Fruit fly (Drosophila melanogaster) whole organism, embryonic: Measurements from ENCODE around the gene mbm.
A peak's percentile ranks its signal among the peaks of the same experiment; 100 is the strongest.

Experiments
- BEAF-32 ChIP-seq: fragments of 200-800 bp; sonication (Bioruptor generic); optimal IDR thresholded peaks from 3 replicates; lab custom pipeline; 2017; ENCODE audit warnings: missing biosample characterization, missing genetic modification characterization, mild to moderate bottlenecking, moderate library complexity, missing genetic modification reagents
- CG11093 ChIP-seq: fragments of 200-800 bp; sonication (Bioruptor generic); IDR thresholded peaks from 3 replicates; pipeline ENCODE4 v1.3.6; 2022; ENCODE audit warnings: missing biosample characterization, missing genetic modification characterization
- CG12104 ChIP-seq: fragments of 200-800 bp; sonication (Bioruptor generic); optimal IDR thresholded peaks from 3 replicates; lab custom pipeline; 2016; ENCODE audit warnings: missing biosample characterization, missing genetic modification characterization
- CG12659 ChIP-seq: fragments of 200-800 bp; sonication (Bioruptor generic); optimal IDR thresholded peaks from 3 replicates; lab custom pipeline; 2017; ENCODE audit warnings: mild to moderate bottlenecking, missing biosample characterization, missing genetic modification reagents, missing genetic modification characterization
- CG13287 ChIP-seq: fragments of 200-800 bp; sonication (Bioruptor generic); IDR thresholded peaks from 2 replicates; pipeline ENCODE4 v1.3.6; 2022; ENCODE audit warnings: missing biosample characterization, missing genetic modification characterization; ENCODE audit not compliant: partially characterized antibody
- CG15514 ChIP-seq: fragments of 200-800 bp; sonication (Bioruptor generic); optimal IDR thresholded peaks from 3 replicates; lab custom pipeline; 2017; ENCODE audit warnings: missing biosample characterization, missing genetic modification characterization, mild to moderate bottlenecking, moderate library complexity, missing genetic modification reagents
- CG17328 ChIP-seq: fragments of 200-800 bp; sonication (Bioruptor generic); IDR thresholded peaks from 2 replicates; pipeline ENCODE4 v1.3.6; 2022; ENCODE audit warnings: missing biosample characterization, missing genetic modification characterization
- CG17359 ChIP-seq: fragments of 200-800 bp; sonication (Bioruptor generic); optimal IDR thresholded peaks from 3 replicates; lab custom pipeline; 2018; ENCODE audit warnings: missing biosample characterization, mild to moderate bottlenecking, missing genetic modification characterization, moderate library complexity
- CG17912 ChIP-seq: fragments of 200-800 bp; sonication (Bioruptor generic); optimal IDR thresholded peaks from 2 replicates; lab custom pipeline; 2018; ENCODE audit warnings: missing biosample characterization, mild to moderate bottlenecking, missing genetic modification characterization
- CG18011 ChIP-seq: fragments of 200-800 bp; sonication (Bioruptor generic); optimal IDR thresholded peaks from 2 replicates; lab custom pipeline; 2017; ENCODE audit warnings: missing biosample characterization, missing genetic modification characterization, mild to moderate bottlenecking, moderate library complexity, missing genotype
- CG2129 ChIP-seq: fragments of 200-800 bp; sonication (Bioruptor generic); IDR thresholded peaks from 2 replicates; pipeline ENCODE4 v1.3.6; 2022; ENCODE audit warnings: missing biosample characterization, missing genetic modification characterization; ENCODE audit not compliant: partially characterized antibody
- CG2889 ChIP-seq: fragments of 200-800 bp; sonication (Bioruptor generic); IDR thresholded peaks from 3 replicates; pipeline ENCODE4 v1.3.6; 2022; ENCODE audit warnings: missing biosample characterization, missing genetic modification characterization
- CG32772 ChIP-seq: fragments of 200-800 bp; sonication (Bioruptor generic); IDR thresholded peaks from 2 replicates; pipeline ENCODE4 v1.3.6; 2022; ENCODE audit warnings: missing biosample characterization, missing genetic modification characterization
- CG9797 ChIP-seq: fragments of 200-800 bp; sonication (Bioruptor generic); optimal IDR thresholded peaks from 3 replicates; lab custom pipeline; 2018; ENCODE audit warnings: missing biosample characterization, mild to moderate bottlenecking, missing genetic modification characterization
- Deaf1 ChIP-seq: fragments of 200-800 bp; optimal IDR thresholded peaks from 3 replicates; lab custom pipeline; 2019; ENCODE audit warnings: missing biosample characterization, mild to moderate bottlenecking, missing genetic modification characterization, moderate library complexity
- Dfd ChIP-seq, 2 experiments: fragments of >200 bp; optimal IDR thresholded peaks; 2 replicates each; lab custom pipeline; 2017; ENCODE audit warnings: missing biosample characterization in 2 of 2, missing genetic modification characterization in 2 of 2
- E2f1 ChIP-seq: fragments of 200-800 bp; sonication (Bioruptor generic); IDR thresholded peaks from 2 replicates; pipeline ENCODE4 v1.3.6; 2022; ENCODE audit warnings: missing biosample characterization, missing genetic modification characterization
- Ets97D ChIP-seq: fragments of 200-800 bp; sonication (Bioruptor generic); optimal IDR thresholded peaks from 3 replicates; lab custom pipeline; 2016; ENCODE audit warnings: missing biosample characterization, missing genetic modification characterization
- GATAe ChIP-seq: fragments of 200-800 bp; sonication (Bioruptor generic); conservative IDR thresholded peaks from 2 replicates; pipeline ENCODE4 v1.3.6; 2022; ENCODE audit warnings: missing biosample characterization, missing genetic modification characterization
- H15 ChIP-seq: fragments of 200-800 bp; sonication (Bioruptor generic); IDR thresholded peaks from 3 replicates; pipeline ENCODE4 v1.3.6; 2022; ENCODE audit warnings: missing biosample characterization, missing genetic modification characterization
- Hey ChIP-seq: fragments of 200-800 bp; sonication (Bioruptor generic); optimal IDR thresholded peaks from 3 replicates; lab custom pipeline; 2018; ENCODE audit warnings: missing biosample characterization, mild to moderate bottlenecking, missing genetic modification characterization
- Hmx ChIP-seq: fragments of 200-800 bp; sonication (Bioruptor generic); optimal IDR thresholded peaks from 2 replicates; lab custom pipeline; 2016; ENCODE audit warnings: missing biosample characterization, missing genetic modification characterization
- Lhr ChIP-seq: fragments of 200-800 bp; sonication (Bioruptor generic); optimal IDR thresholded peaks from 3 replicates; lab custom pipeline; 2017; ENCODE audit warnings: mild to moderate bottlenecking, missing biosample characterization, missing genetic modification reagents, missing genetic modification characterization
- Opbp ChIP-seq: fragments of 200-800 bp; sonication (Bioruptor generic); IDR thresholded peaks from 3 replicates; pipeline ENCODE4 v1.3.6; 2022; ENCODE audit warnings: missing biosample characterization, missing genetic modification characterization; ENCODE audit not compliant: partially characterized antibody
- Poxn ChIP-seq: fragments of 200-800 bp; sonication (Bioruptor generic); IDR thresholded peaks from 2 replicates; pipeline ENCODE4 v1.3.6; 2022; ENCODE audit warnings: missing biosample characterization, missing genetic modification characterization
- Scr ChIP-seq: fragments of 200-800 bp; sonication (Bioruptor generic); IDR thresholded peaks from 2 replicates; pipeline ENCODE4 v1.3.6; 2022; ENCODE audit warnings: missing biosample characterization, missing genetic modification characterization; ENCODE audit not compliant: partially characterized antibody
- Sin3A ChIP-seq: fragments of >200 bp; optimal IDR thresholded peaks from 2 replicates; lab custom pipeline; 2018
- Sox102F ChIP-seq: fragments of 200-800 bp; sonication (Bioruptor generic); optimal IDR thresholded peaks from 2 replicates; lab custom pipeline; 2018; ENCODE audit warnings: missing biosample characterization, mild to moderate bottlenecking, missing genetic modification characterization, moderate library complexity
- Sry-δ ChIP-seq: fragments of 200-800 bp; sonication (Bioruptor generic); optimal IDR thresholded peaks from 2 replicates; lab custom pipeline; 2016; ENCODE audit warnings: missing biosample characterization, missing genetic modification characterization
- Usf ChIP-seq: fragments of 200-800 bp; sonication (Bioruptor generic); optimal IDR thresholded peaks from 2 replicates; lab custom pipeline; 2017; ENCODE audit warnings: missing genotype, missing biosample characterization, missing genetic modification characterization
- YL-1 ChIP-seq: fragments of 200-800 bp; sonication (Bioruptor generic); optimal IDR thresholded peaks from 3 replicates; lab custom pipeline; 2017; ENCODE audit warnings: missing biosample characterization, mild to moderate bottlenecking, missing genetic modification characterization
- bbx ChIP-seq: fragments of 200-800 bp; sonication (Bioruptor generic); IDR thresholded peaks from 2 replicates; pipeline ENCODE4 v1.3.6; 2022; ENCODE audit warnings: missing biosample characterization, missing genetic modification characterization; ENCODE audit not compliant: partially characterized antibody
- bigmax ChIP-seq: fragments of 200-800 bp; sonication (Bioruptor generic); optimal IDR thresholded peaks from 2 replicates; lab custom pipeline; 2018; ENCODE audit warnings: missing biosample characterization, mild to moderate bottlenecking, missing genetic modification characterization
- dm ChIP-seq: fragments of 200-800 bp; sonication (Bioruptor generic); optimal IDR thresholded peaks from 3 replicates; lab custom pipeline; 2016; ENCODE audit warnings: missing biosample characterization, missing genetic modification characterization
- ewg ChIP-seq: fragments of 200-800 bp; sonication (Bioruptor generic); optimal IDR thresholded peaks from 3 replicates; lab custom pipeline; 2017; ENCODE audit warnings: mild to moderate bottlenecking, missing biosample characterization, missing genetic modification reagents, missing genetic modification characterization
- gfzf ChIP-seq: fragments of 200-800 bp; sonication (Bioruptor generic); optimal IDR thresholded peaks from 2 replicates; lab custom pipeline; 2016; ENCODE audit warnings: missing biosample characterization, mild to moderate bottlenecking, missing genetic modification characterization, moderate library complexity
- hb ChIP-seq: fragments of 200-800 bp; sonication (Bioruptor generic); IDR thresholded peaks from 3 replicates; pipeline ENCODE4 v1.3.6; 2022; ENCODE audit warnings: missing biosample characterization, missing genetic modification characterization; ENCODE audit not compliant: partially characterized antibody
- hbn ChIP-seq: fragments of 200-800 bp; sonication (Bioruptor generic); IDR thresholded peaks from 2 replicates; pipeline ENCODE4 v1.3.6; 2022; ENCODE audit warnings: missing biosample characterization, missing genetic modification characterization; ENCODE audit not compliant: partially characterized antibody
- lola ChIP-seq, 3 experiments: fragments of >200 bp in 2 of 3; fragments of 200-800 bp in 1 of 3; sonication (Bioruptor generic) in 1 of 3; optimal IDR thresholded peaks; 2 replicates each; lab custom pipeline; 2017 to 2019; ENCODE audit warnings: missing biosample characterization in 3 of 3, missing genetic modification characterization in 3 of 3, mild to moderate bottlenecking in 1 of 3, moderate library complexity in 1 of 3
- p53 ChIP-seq: fragments of 200-800 bp; sonication (Bioruptor generic); optimal IDR thresholded peaks from 2 replicates; lab custom pipeline; 2016; ENCODE audit warnings: missing biosample characterization, missing genetic modification characterization
- pfk ChIP-seq: fragments of 200-800 bp; sonication (Bioruptor generic); optimal IDR thresholded peaks from 2 replicates; lab custom pipeline; 2018; ENCODE audit warnings: missing biosample characterization, mild to moderate bottlenecking, missing genetic modification characterization, moderate library complexity
- pros ChIP-seq: fragments of 200-800 bp; sonication (Bioruptor generic); optimal IDR thresholded peaks from 3 replicates; lab custom pipeline; 2019; ENCODE audit warnings: missing biosample characterization, mild to moderate bottlenecking, missing genetic modification characterization, moderate library complexity
- stwl ChIP-seq: fragments of 200-800 bp; sonication (Bioruptor generic); optimal IDR thresholded peaks from 3 replicates; lab custom pipeline; 2018; ENCODE audit warnings: missing biosample characterization, mild to moderate bottlenecking, missing genetic modification characterization, moderate library complexity
- tap ChIP-seq: fragments of 200-800 bp; optimal IDR thresholded peaks from 3 replicates; lab custom pipeline; 2019; ENCODE audit warnings: missing biosample characterization, mild to moderate bottlenecking, missing genetic modification characterization, moderate library complexity
- trem ChIP-seq: fragments of 200-800 bp; optimal IDR thresholded peaks from 3 replicates; lab custom pipeline; 2019; ENCODE audit warnings: missing biosample characterization, mild to moderate bottlenecking, missing genetic modification characterization, moderate library complexity
- ttk ChIP-seq: fragments of 200-800 bp; sonication (Bioruptor generic); IDR thresholded peaks from 2 replicates; pipeline ENCODE4 v2.1.2; 2022; ENCODE audit warnings: missing biosample characterization, missing genetic modification characterization
- wor ChIP-seq: fragments of 200-800 bp; sonication (Bioruptor generic); IDR thresholded peaks from 2 replicates; pipeline ENCODE4 v1.3.6; 2022; ENCODE audit warnings: missing biosample characterization, missing genetic modification characterization
- yki ChIP-seq: fragments of >200 bp; optimal IDR thresholded peaks from 3 replicates; lab custom pipeline; 2018

Gene mbm

DNA sequence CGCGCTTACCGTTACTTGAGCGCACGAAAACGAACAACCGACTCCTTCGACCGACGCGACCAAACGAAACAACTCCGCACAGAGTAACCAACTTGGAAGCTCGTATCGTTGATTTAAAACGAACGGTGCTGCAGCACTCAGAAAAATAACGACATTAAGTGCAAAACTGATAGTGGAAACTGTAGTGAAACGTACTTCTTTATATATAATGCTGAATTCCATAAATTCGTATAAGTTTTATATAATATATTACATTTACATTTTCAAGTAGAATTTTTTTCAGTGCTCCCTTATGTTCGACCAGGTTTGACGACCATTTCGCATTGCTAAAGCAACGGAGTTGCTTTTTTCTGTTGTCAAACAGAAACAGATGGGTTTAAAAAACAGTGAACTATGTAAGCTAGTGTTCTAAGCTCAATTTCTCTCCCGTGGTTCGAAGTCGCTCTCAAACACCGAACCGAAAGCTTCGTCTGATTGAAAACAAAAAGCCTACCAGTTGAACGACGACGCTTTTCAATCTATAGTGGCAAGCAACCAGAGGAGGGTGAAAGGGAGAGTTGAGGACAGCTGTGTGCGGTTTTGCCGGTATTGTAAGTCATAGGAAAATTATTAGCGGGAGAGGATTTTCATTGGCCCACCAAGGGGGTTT is 6.0 kb downstream of the mbm start, which contains the start of gene CG17075 (continued):
- TF ChIP-seq Opbp (GFP tag; lab: Robert Waterston, UW) (no peak), CG12104 (GFP tag; lab: Kevin White, UChicago) (peak; percentile 92), lola (GFP tag; optimal IDR thresholded peaks at IDR 0.05; lab: Kevin White, UChicago) (peak in 1 of 3 experiments; percentile 69), CG18011 (peak; percentile 85), Deaf1 (tag; lab: Kevin White, UChicago) (peak; percentile 92), BEAF-32 (GFP tag; lab: Kevin White, UChicago) (no peak), Sox102F (peak; percentile 97), p53 (GFP tag; lab: Kevin White, UChicago) (peak; percentile 67), CG2129 (GFP tag; lab: Robert Waterston, UW) (no peak), pfk (GFP tag; lab: Kevin White, UChicago) (no peak), Usf (GFP tag; lab: Kevin White, UChicago) (no peak), pros (GFP tag; lab: Kevin White, UChicago) (no peak), Scr (GFP tag; lab: Robert Waterston, UW) (no peak), H15 (GFP tag; lab: Robert Waterston, UW) (peak; percentile 93), Poxn (GFP tag; lab: Robert Waterston, UW) (peak; percentile 83), hb (GFP tag; lab: Robert Waterston, UW) (no peak), Dfd (GFP tag; optimal IDR thresholded peaks at IDR 0.05; lab: Kevin White, UChicago) (no peak)
- TF ChIP-seq, all 482 proteins: peak for 406

DNA sequence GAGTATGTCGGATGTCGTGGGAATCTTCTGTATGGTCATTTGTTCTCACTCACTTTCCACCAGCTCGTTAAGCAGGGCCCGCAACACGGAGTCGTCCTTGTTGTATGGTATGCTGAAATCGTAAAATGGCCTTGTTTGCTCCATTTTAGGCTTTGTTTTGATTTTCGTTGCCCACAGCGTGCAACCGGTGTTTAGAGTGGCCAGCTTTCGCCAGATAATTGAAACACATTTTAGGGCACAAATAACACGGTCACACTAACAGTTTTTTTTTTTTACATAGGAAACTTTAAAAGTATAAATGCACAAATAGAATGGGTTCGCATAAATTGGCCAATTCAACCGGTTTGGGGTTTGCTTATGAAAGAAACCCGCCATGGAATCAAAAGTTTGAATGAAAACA is 21.3 kb downstream of the mbm start, which contains the start of gene Rpp30:
Rpp30 (minus strand) TSS at position 200 of the 400 bp plus-strand sequence.
- TF ChIP-seq bigmax (GFP tag; lab: Kevin White, UChicago) (no peak), CG2889 (GFP tag; lab: Robert Waterston, UW) (no peak), trem (tag; lab: Kevin White, UChicago) (peak; percentile 10), Sry-δ (peak; percentile 32), hb (GFP tag; lab: Robert Waterston, UW) (no peak), GATAe (no peak), CG32772 (GFP tag; lab: Robert Waterston, UW) (peak; percentile 42; the same call in 1 of the 2 replicates), Opbp (GFP tag; lab: Robert Waterston, UW) (peak; percentile 59; the same call in 2 of the 3 replicates), stwl (tag; lab: Kevin White, UChicago) (peak; percentile 87), YL-1 (GFP tag; lab: Kevin White, UChicago) (peak; percentile 80), CG13287 (GFP tag; lab: Robert Waterston, UW) (peak; percentile 63), CG9797 (GFP tag; lab: Kevin White, UChicago) (peak; percentile 79), Hmx (GFP tag; lab: Kevin White, UChicago) (no peak), yki (no peak), tap (tag; lab: Kevin White, UChicago) (no peak), CG17912 (GFP tag; lab: Kevin White, UChicago) (no peak), ewg (GFP tag; lab: Kevin White, UChicago) (no peak), Sin3A (lab: Kevin White, UChicago) (peak; percentile 43), hbn (GFP tag; lab: Robert Waterston, UW) (no peak), CG17328 (no peak), dm (GFP tag; lab: Kevin White, UChicago) (peak; percentile 89), CG12659 (peak; percentile 56), bbx (GFP tag; lab: Robert Waterston, UW) (peak; percentile 14; the same call in 1 of the 2 replicates), gfzf (GFP tag; lab: Kevin White, UChicago) (peak; percentile 92), Hey (tag; lab: Kevin White, UChicago) (no peak), CG15514 (GFP tag; lab: Kevin White, UChicago) (peak; percentile 36), CG17359 (tag; lab: Kevin White, UChicago) (peak; percentile 57), wor (GFP tag; lab: Robert Waterston, UW) (no peak), Ets97D (GFP tag; lab: Kevin White, UChicago) (peak; percentile 67), ttk (no peak), CG11093 (GFP tag; lab: Robert Waterston, UW) (no peak), E2f1 (GFP tag; lab: Robert Waterston, UW) (no peak), Lhr (GFP tag; lab: Kevin White, UChicago) (peak; percentile 61)
